Worm (Caenorhabditis elegans): ENCODE measurements around the gene C49A9.9.
A peak's percentile ranks its signal among the peaks of the same experiment; 100 is the strongest.

C49A9.9 gene

DNA sequence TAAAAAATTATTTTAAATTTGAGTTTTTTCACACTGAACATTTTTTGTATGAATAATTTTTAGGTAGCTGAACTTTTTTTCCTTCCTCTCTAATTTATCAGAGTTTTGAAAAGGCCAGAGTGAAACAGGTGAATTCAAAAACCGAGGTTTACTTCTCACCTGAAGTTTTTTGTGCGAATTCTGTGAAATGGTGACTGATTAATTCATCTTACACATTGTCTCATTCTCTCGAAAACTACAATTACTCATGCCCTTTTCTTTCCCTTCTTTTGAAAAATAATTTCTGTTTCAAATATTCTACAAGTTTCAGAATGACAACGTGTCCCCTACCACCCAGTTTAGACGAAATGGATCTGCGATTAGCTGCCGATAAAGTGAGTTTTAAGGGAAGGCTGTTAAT lies 15.4 kb upstream of the C49A9.9 start, which contains the start of gene tkr-2:
tkr-2 (plus strand) TSS at position 301 of the 400 bp plus-strand sequence.
- TF ChIP-seq zag-1 (tag; optimal IDR thresholded peaks at IDR 0.05), result no peak
- no peak for TF ChIP-seq fkh-10 (GFP tag; optimal IDR thresholded peaks at IDR 0.05)
- peak; percentile 11 for TF ChIP-seq hlh-4 (tag; optimal IDR thresholded peaks at IDR 0.05)
- no peak for TF ChIP-seq hlh-17 (GFP tag; optimal IDR thresholded peaks at IDR 0.05; ENCODE audit: borderline replicate concordance)
- TF ChIP-seq lin-13 (GFP tag; optimal IDR thresholded peaks at IDR 0.05), result no peak
- no peak for TF ChIP-seq ets-5 (GFP tag; IDR thresholded peaks at IDR 0.05)
- TF ChIP-seq grh-1 (GFP tag; IDR thresholded peaks at IDR 0.05), result no peak
- no peak for TF ChIP-seq aly-2 (tag; optimal IDR thresholded peaks at IDR 0.05)
- no peak for TF ChIP-seq nhr-19 (GFP tag; conservative IDR thresholded peaks at IDR 0.05)

DNA sequence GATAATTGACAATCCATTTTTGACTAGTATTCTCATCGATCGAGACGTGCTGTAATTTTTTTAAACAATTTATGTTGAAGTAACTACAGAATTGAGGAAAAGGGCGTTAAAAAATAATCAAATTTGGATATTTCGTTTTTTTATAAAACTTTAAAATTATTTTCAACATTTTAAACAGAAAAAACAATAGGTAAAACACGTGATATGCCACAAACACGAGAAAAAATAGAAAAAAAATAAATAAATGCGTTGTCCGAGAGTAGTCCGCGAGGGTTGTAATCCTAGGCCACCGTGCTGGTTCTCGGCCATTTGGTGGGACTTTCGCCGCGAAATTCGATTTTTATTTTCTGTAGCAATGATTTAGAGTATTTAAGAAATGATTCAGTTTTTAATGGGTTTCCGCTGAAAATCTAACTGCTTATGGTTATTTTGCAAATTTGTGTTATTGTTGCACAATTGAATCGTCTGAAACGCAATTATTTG lies 10.8 kb upstream of the C49A9.9 start, which contains the start of gene C49A9.10:
C49A9.10 (minus strand) TSS at position 51 of the 483 bp plus-strand sequence.
- TF ChIP-seq unc-86 (tag; optimal IDR thresholded peaks at IDR 0.05) (peak; percentile 88), ceh-90 (tag; optimal IDR thresholded peaks at IDR 0.05) (peak; percentile 98), dpl-1 (GFP tag; optimal IDR thresholded peaks at IDR 0.05) (peak; percentile 95 to 97 (median 97)), jun-1 (tag; optimal IDR thresholded peaks at IDR 0.05) (peak; percentile 53), rnt-1 (tag; optimal IDR thresholded peaks at IDR 0.05) (peak; percentile 100), mep-1 (tag; optimal IDR thresholded peaks at IDR 0.05) (peak; percentile 84), alr-1 (tag; optimal IDR thresholded peaks at IDR 0.05; ENCODE audit: borderline replicate concordance) (no peak), ceh-82 (tag; optimal IDR thresholded peaks at IDR 0.05) (peak; percentile 80 to 84 (median 83)), nhr-71 (tag; optimal IDR thresholded peaks at IDR 0.05) (peak; percentile 96), tlp-1 (tag; optimal IDR thresholded peaks at IDR 0.05) (no peak), nhr-84 (tag; optimal IDR thresholded peaks at IDR 0.05) (no peak), lir-3 (tag; optimal IDR thresholded peaks at IDR 0.05; ENCODE audit: poor library complexity) (peak; percentile 99), pax-3 (tag; optimal IDR thresholded peaks at IDR 0.05) (peak; percentile 97), fkh-4 (tag; optimal IDR thresholded peaks at IDR 0.05; ENCODE audit: borderline replicate concordance) (peak; percentile 98), nhr-90 (tag; optimal IDR thresholded peaks at IDR 0.05; ENCODE audit: poor library complexity) (peak; percentile 97), nhr-47 (tag; optimal IDR thresholded peaks at IDR 0.05) (peak; percentile 97), grh-1 (GFP tag; IDR thresholded peaks at IDR 0.05) (peak; percentile 87), fos-1 (tag; optimal IDR thresholded peaks at IDR 0.05) (peak; percentile 58), elt-2 (tag; optimal IDR thresholded peaks at IDR 0.05) (peak; percentile 88), xbp-1 (tag; optimal IDR thresholded peaks at IDR 0.05) (peak; percentile 92), sptf-1 (tag; optimal IDR thresholded peaks at IDR 0.05) (no peak), ama-1 (optimal IDR thresholded peaks at IDR 0.05) (no peak), sup-37 (GFP tag; optimal IDR thresholded peaks at IDR 0.05) (peak; percentile 86), nhr-12 (tag; optimal IDR thresholded peaks at IDR 0.05) (no peak), zip-4 (GFP tag; optimal IDR thresholded peaks at IDR 0.05) (peak; percentile 80), lin-15B (tag; optimal IDR thresholded peaks at IDR 0.05) (peak; percentile 65), F16B12.6 (tag; optimal IDR thresholded peaks at IDR 0.05) (peak; percentile 58), nhr-85 (tag) (peak; percentile 97), ztf-11 (tag; optimal IDR thresholded peaks at IDR 0.05) (peak in 1 of 2 experiments; percentile 98), vab-15 (tag; optimal IDR thresholded peaks at IDR 0.05) (peak; percentile 58), efl-3 (GFP tag; optimal IDR thresholded peaks at IDR 0.05) (peak; percentile 45), ztf-4 (tag; optimal IDR thresholded peaks at IDR 0.05) (peak; percentile 42), Y116A8C.19 (tag; optimal IDR thresholded peaks at IDR 0.05; ENCODE audit: borderline replicate concordance) (peak; percentile 88), C16A3.4 (tag; optimal IDR thresholded peaks at IDR 0.05) (peak; percentile 63), isw-1 (GFP tag; IDR thresholded peaks at IDR 0.05) (peak; percentile 85), lsy-2 (tag; optimal IDR thresholded peaks at IDR 0.05) (peak; percentile 88 to 90), ceh-63 (GFP tag; optimal IDR thresholded peaks at IDR 0.05) (no peak), dsc-1 (tag; optimal IDR thresholded peaks at IDR 0.05) (peak; percentile 97), fkh-8 (tag; optimal IDR thresholded peaks at IDR 0.05) (peak; percentile 76), fkh-10 (GFP tag; optimal IDR thresholded peaks at IDR 0.05) (no peak), egl-13 (tag; optimal IDR thresholded peaks at IDR 0.05) (peak; percentile 95), nhr-11 (tag; optimal IDR thresholded peaks at IDR 0.05) (peak; percentile 28), elt-3 (tag; optimal IDR thresholded peaks at IDR 0.05) (peak in 3 of 6 experiments; percentile 5 to 76 (median 21)), hlh-17 (GFP tag; optimal IDR thresholded peaks at IDR 0.05; ENCODE audit: borderline replicate concordance) (peak; percentile 74)

Data from whole organism, L1 larva.